Fruit fly (Drosophila melanogaster) whole organism, adult: ENCODE data around the gene MED25.

Experiments used
- CG11617 ChIP-seq: fragments of 200-800 bp; sonication (Bioruptor generic); optimal IDR thresholded peaks from 2 replicates; lab custom pipeline; 2017; ENCODE audit warnings: mild to moderate bottlenecking, missing biosample characterization, missing genetic modification reagents, missing genetic modification characterization
- CG33017 ChIP-seq: fragments of 200-800 bp; sonication (Bioruptor generic); optimal IDR thresholded peaks from 2 replicates; lab custom pipeline; 2018; ENCODE audit warnings: missing biosample characterization, mild to moderate bottlenecking, missing genetic modification characterization, moderate library complexity
- CG5204 ChIP-seq: fragments of 200-800 bp; sonication (Bioruptor generic); optimal IDR thresholded peaks from 2 replicates; lab custom pipeline; 2016; ENCODE audit warnings: missing biosample characterization, missing genetic modification characterization
- CG7101 ChIP-seq: fragments of 200-800 bp; sonication (Bioruptor generic); optimal IDR thresholded peaks from 2 replicates; lab custom pipeline; 2018; ENCODE audit warnings: missing biosample characterization, mild to moderate bottlenecking, missing genetic modification characterization, moderate library complexity
- Clk ChIP-seq: fragments of 200-800 bp; sonication (Bioruptor generic); optimal IDR thresholded peaks from 2 replicates; lab custom pipeline; 2017; ENCODE audit warnings: missing biosample characterization, missing genetic modification characterization
- Mnt ChIP-seq: fragments of 200-800 bp; sonication (Bioruptor generic); optimal IDR thresholded peaks from 2 replicates; lab custom pipeline; 2016; ENCODE audit warnings: missing biosample characterization, mild to moderate bottlenecking, missing genetic modification characterization
- bab1 ChIP-seq: fragments of 200-800 bp; sonication (Bioruptor generic); optimal IDR thresholded peaks from 3 replicates; lab custom pipeline; 2019; ENCODE audit warnings: missing biosample characterization, mild to moderate bottlenecking, missing genetic modification characterization, moderate library complexity
- cic ChIP-seq: fragments of 200-800 bp; sonication (Bioruptor generic); optimal IDR thresholded peaks from 2 replicates; lab custom pipeline; 2017; ENCODE audit warnings: missing biosample characterization, mild to moderate bottlenecking, missing genetic modification characterization, moderate library complexity
- cnc ChIP-seq, 2 experiments: fragments of >200 bp; optimal IDR thresholded peaks; 2 replicates each; lab custom pipeline; 2017
- pad ChIP-seq: fragments of 200-800 bp; sonication (Bioruptor generic); optimal IDR thresholded peaks from 3 replicates; lab custom pipeline; 2017; ENCODE audit warnings: missing biosample characterization, missing genetic modification characterization, mild to moderate bottlenecking, moderate library complexity, missing genetic modification reagents
- toe ChIP-seq: fragments of 200-800 bp; sonication (Bioruptor generic); optimal IDR thresholded peaks from 2 replicates; lab custom pipeline; 2016; ENCODE audit warnings: missing biosample characterization, missing genetic modification characterization

The MED25 gene

dm6 chr3R:20058960-20059359 lies 50.2 kb downstream of the MED25 start:
- TF ChIP-seq CG33017 (tag; lab: Kevin White, UChicago) (no peak), Clk (GFP tag; lab: Kevin White, UChicago) (no peak), CG7101 (tag; lab: Kevin White, UChicago) (no peak), bab1 (no peak), cic (no peak), CG11617 (GFP tag; lab: Kevin White, UChicago) (no peak), CG5204 (GFP tag; lab: Kevin White, UChicago) (no peak), toe (no peak), Mnt (GFP tag; lab: Kevin White, UChicago) (no peak)

- TF ChIP-seq cic: no peak
- no peak for TF ChIP-seq pad (GFP tag; lab: Kevin White, UChicago)
- no peak for TF ChIP-seq bab1
- TF ChIP-seq cnc (optimal IDR thresholded peaks at IDR 0.05; lab: Kevin White, UChicago): no peak
- no peak for TF ChIP-seq CG7101 (tag; lab: Kevin White, UChicago)
- no peak for TF ChIP-seq Mnt (GFP tag; lab: Kevin White, UChicago)
- TF ChIP-seq toe: no peak
These were observed 50.9 kb downstream of the MED25 start, which contains the start of gene CG4390 for dm6 chr3R:20059650-20060049. CG4390 (minus strand) TSS chr3R:20059750.
